Fruit fly (Drosophila melanogaster): ENCODE data around the gene feo.

Gene feo

DNA sequence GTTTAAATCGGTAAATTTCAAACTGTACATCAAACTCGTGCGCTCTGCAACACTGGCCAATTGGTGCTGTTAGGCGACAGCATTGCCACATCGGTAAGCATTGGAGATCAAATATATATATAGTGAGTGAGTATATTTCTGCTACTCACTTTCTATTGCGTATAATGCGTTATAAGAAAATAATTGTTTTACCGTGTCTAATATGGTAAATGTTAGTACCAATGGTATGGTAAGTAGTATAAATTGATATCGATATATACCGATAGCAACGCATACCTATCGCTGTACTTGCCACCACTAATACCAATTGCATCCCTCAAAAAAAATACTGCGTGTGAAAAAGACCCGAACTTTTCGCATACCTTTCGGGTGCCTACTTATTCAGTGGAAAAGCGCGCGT, 2.7 kb upstream of the feo start, which contains the start of the genes sofe and CG2186:
TSS of gene sofe (minus strand) at position 38 of the 400 bp plus-strand sequence.
TSS of gene CG2186 (plus strand) at position 280 of the 400 bp plus-strand sequence.
- TF ChIP-seq CG11902 (GFP tag; optimal IDR thresholded peaks at IDR 0.05) (no peak), lz (GFP tag; optimal IDR thresholded peaks at IDR 0.05) (peak; percentile 56), eg (GFP tag; IDR thresholded peaks at IDR 0.05) (peak; percentile 37; the same call in 1 of the 3 replicates), Gug (GFP tag; IDR thresholded peaks at IDR 0.05) (peak; percentile 34; the same call in 1 of the 2 replicates), Sox102F (GFP tag; optimal IDR thresholded peaks at IDR 0.05) (no peak), CG3032 (tag; optimal IDR thresholded peaks at IDR 0.05) (peak; percentile 31), Eip78C (GFP tag) (peak; percentile 69), Met (GFP tag; optimal IDR thresholded peaks at IDR 0.05) (no peak), topi (GFP tag; optimal IDR thresholded peaks at IDR 0.05) (peak; percentile 33), Smox (GFP tag; optimal IDR thresholded peaks at IDR 0.05) (peak; percentile 43), cyc (GFP tag; optimal IDR thresholded peaks at IDR 0.05) (peak; percentile 52), CG4318 (GFP tag; optimal IDR thresholded peaks at IDR 0.05) (no peak), CG6792 (GFP tag; optimal IDR thresholded peaks at IDR 0.05) (no peak), CG10669 (GFP tag; optimal IDR thresholded peaks at IDR 0.05) (no peak), Hr4 (GFP tag; optimal IDR thresholded peaks at IDR 0.05) (no peak), CG8119 (GFP tag; IDR thresholded peaks at IDR 0.05) (no peak), dac (GFP tag; optimal IDR thresholded peaks at IDR 0.05) (no peak), esn (GFP tag; optimal IDR thresholded peaks at IDR 0.05) (peak; percentile 43), CG11294 (GFP tag; IDR thresholded peaks at IDR 0.05) (no peak), svp (GFP tag) (no peak), Ets96B (tag; optimal IDR thresholded peaks at IDR 0.05) (peak; percentile 15), CG15336 (GFP tag; IDR thresholded peaks at IDR 0.05) (no peak), CG9139 (GFP tag; optimal IDR thresholded peaks at IDR 0.05) (no peak), CG6163 (GFP tag; IDR thresholded peaks at IDR 0.05) (0 out of 3 replicates have a peak, but pooled peaks have one; percentile 15), CG6854 (GFP tag; optimal IDR thresholded peaks at IDR 0.05) (no peak), CG1621 (tag; optimal IDR thresholded peaks at IDR 0.05) (no peak), Hr39 (GFP tag; optimal IDR thresholded peaks at IDR 0.05) (peak; percentile 47), Ets21C (GFP tag; optimal IDR thresholded peaks at IDR 0.05) (peak; percentile 40), dsx (GFP tag; optimal IDR thresholded peaks at IDR 0.05; ENCODE audit: poor library complexity, severe bottlenecking) (no peak), CG31627 (GFP tag; optimal IDR thresholded peaks at IDR 0.05) (peak; percentile 53), CG8632 (GFP tag; optimal IDR thresholded peaks at IDR 0.05) (no peak), CG8319 (GFP tag; optimal IDR thresholded peaks at IDR 0.05) (no peak), Sox14 (GFP tag; optimal IDR thresholded peaks at IDR 0.05) (no peak)

- no peak for TF ChIP-seq topi (GFP tag; optimal IDR thresholded peaks at IDR 0.05)
- TF ChIP-seq Ets21C (GFP tag; optimal IDR thresholded peaks at IDR 0.05): no peak
- peak; percentile 12 for TF ChIP-seq Sox14 (GFP tag; optimal IDR thresholded peaks at IDR 0.05)
- no peak for TF ChIP-seq CG32006 (GFP tag; optimal IDR thresholded peaks at IDR 0.05)
- no peak for TF ChIP-seq cyc (GFP tag; optimal IDR thresholded peaks at IDR 0.05)
Measured at dm6 chrX:10848565-10848964, 6.1 kb downstream of the feo start, which contains the start of gene CG2202. TSS of gene CG2202 (plus strand) at chrX:10848757.

DNA sequence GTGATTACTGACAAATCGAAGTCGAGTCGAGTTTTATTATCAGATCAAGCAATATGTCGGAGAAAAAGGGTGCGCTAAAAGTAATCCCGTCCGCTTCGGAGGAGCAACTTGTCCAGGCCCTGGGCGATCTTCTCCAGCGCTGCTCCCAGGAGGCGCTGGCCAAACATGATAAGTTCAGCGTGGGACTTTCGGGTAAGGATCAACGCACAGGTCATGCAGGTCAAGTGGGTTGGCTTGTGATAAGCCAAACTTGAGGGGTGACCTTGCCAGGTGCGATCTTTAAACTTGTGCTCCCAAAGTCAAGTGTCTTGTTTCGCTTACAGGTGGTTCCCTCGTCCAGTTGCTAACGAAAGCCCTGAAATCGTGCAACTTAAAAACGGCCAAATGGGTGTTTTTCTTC, 7.2 kb downstream of the feo start:
- TF ChIP-seq CG10631 (GFP tag; optimal IDR thresholded peaks at IDR 0.05) (no peak), fd85E (GFP tag; optimal IDR thresholded peaks at IDR 0.05) (no peak), svp (GFP tag) (peak; percentile 94), CG9139 (GFP tag; optimal IDR thresholded peaks at IDR 0.05) (no peak), Eip78C (GFP tag) (peak; percentile 24), CG6792 (GFP tag; optimal IDR thresholded peaks at IDR 0.05) (no peak)

DNA sequence GAGAGGGAATG, 7.4 kb downstream of the feo start, which contains the start of gene Pgls:
TSS of gene Pgls (plus strand) at position 3 of the 11 bp plus-strand sequence.
- TF ChIP-seq CG6792 (GFP tag; optimal IDR thresholded peaks at IDR 0.05): no peak
- no peak for TF ChIP-seq CG8319 (GFP tag; optimal IDR thresholded peaks at IDR 0.05)
- no peak for TF ChIP-seq CG6854 (GFP tag; optimal IDR thresholded peaks at IDR 0.05)
- no peak for TF ChIP-seq CG3919 (GFP tag; optimal IDR thresholded peaks at IDR 0.05)
- no peak for TF ChIP-seq Lpt (GFP tag; optimal IDR thresholded peaks at IDR 0.05)
- no peak for TF ChIP-seq Ets96B (tag; optimal IDR thresholded peaks at IDR 0.05)
- no peak for TF ChIP-seq CG6808 (GFP tag; optimal IDR thresholded peaks at IDR 0.05)
- no peak for TF ChIP-seq achi (GFP tag; optimal IDR thresholded peaks at IDR 0.05)
- no peak for TF ChIP-seq CG10631 (GFP tag; optimal IDR thresholded peaks at IDR 0.05)
- no peak for TF ChIP-seq spab (GFP tag; optimal IDR thresholded peaks at IDR 0.05)
- TF ChIP-seq CG10669 (GFP tag; optimal IDR thresholded peaks at IDR 0.05): no peak
- TF ChIP-seq esn (GFP tag; optimal IDR thresholded peaks at IDR 0.05): no peak
- TF ChIP-seq CG11902 (GFP tag; optimal IDR thresholded peaks at IDR 0.05): no peak
- no peak for TF ChIP-seq CG11762 (GFP tag; optimal IDR thresholded peaks at IDR 0.05; ENCODE audit: insufficient read depth)
- TF ChIP-seq CG32006 (GFP tag; optimal IDR thresholded peaks at IDR 0.05): no peak
- TF ChIP-seq Hr39 (GFP tag; optimal IDR thresholded peaks at IDR 0.05): no peak

Measured in whole organism, prepupa.